Worm (Caenorhabditis elegans): ENCODE measurements around the gene F36H12.5.

DNA sequence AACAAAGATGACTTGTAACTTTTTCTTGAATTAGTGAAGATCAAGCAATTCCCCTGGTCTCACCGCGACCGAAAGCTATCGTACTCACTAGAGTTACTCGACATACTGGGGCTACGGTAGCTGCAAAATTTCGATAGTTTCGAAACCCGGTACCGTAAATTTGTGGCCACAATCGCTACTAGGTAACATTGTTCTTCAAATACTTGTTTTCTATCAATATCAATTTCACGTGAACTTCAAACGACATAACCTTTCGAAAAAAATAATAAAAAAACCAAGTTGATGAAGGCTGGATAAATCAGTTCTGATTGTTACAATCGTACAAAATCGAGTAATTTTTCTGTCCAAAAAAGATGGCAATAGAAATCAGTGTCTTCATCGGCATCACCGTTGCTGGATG is 5.9 kb downstream of the F36H12.5 start, which contains the start of gene F36H12.3:
- no peak for TF ChIP-seq rnt-1 (tag; optimal IDR thresholded peaks at IDR 0.05)
- no peak for TF ChIP-seq pax-1 (tag; optimal IDR thresholded peaks at IDR 0.05)
- TF ChIP-seq hlh-30 (tag; optimal IDR thresholded peaks at IDR 0.05; ENCODE audit: insufficient read depth), result no peak
- no peak for TF ChIP-seq pha-4 (tag; optimal IDR thresholded peaks at IDR 0.05)
- no peak for TF ChIP-seq ama-1 (optimal IDR thresholded peaks at IDR 0.05)

All from whole organism, late embryonic.